Fruit fly (Drosophila melanogaster): ENCODE measurements around the gene CG15293.

The CG15293 gene

dm6 chr2L:14112192-14112591 lies 2.9 kb upstream of the CG15293 start:
- TF ChIP-seq CG15073 (GFP tag; optimal IDR thresholded peaks at IDR 0.05): no peak
- TF ChIP-seq Ets65A (GFP tag): peak; percentile 42
- TF ChIP-seq CTCF (GFP tag; optimal IDR thresholded peaks at IDR 0.05): peak; percentile 66
- TF ChIP-seq CG7963 (GFP tag; IDR thresholded peaks at IDR 0.05; ENCODE audit: partially characterized antibody): no peak

- TF ChIP-seq MBD-R2 (GFP tag; IDR thresholded peaks at IDR 0.05): no peak
- no peak for TF ChIP-seq TFAM (GFP tag; optimal IDR thresholded peaks at IDR 0.05)
- no peak for TF ChIP-seq lab (GFP tag; optimal IDR thresholded peaks at IDR 0.05)
- no peak for TF ChIP-seq shn (GFP tag; optimal IDR thresholded peaks at IDR 0.05)
- no peak for TF ChIP-seq tna (GFP tag; IDR thresholded peaks at IDR 0.05; ENCODE audit: partially characterized antibody)
- no peak for TF ChIP-seq CG2120 (GFP tag; optimal IDR thresholded peaks at IDR 0.05)
- no peak for TF ChIP-seq CG3847 (GFP tag; IDR thresholded peaks at IDR 0.05)
- TF ChIP-seq CG13775 (GFP tag; optimal IDR thresholded peaks at IDR 0.05): no peak
- TF ChIP-seq Myb (GFP tag; optimal IDR thresholded peaks at IDR 0.05): no peak
- no peak for TF ChIP-seq Ets65A (GFP tag)
- no peak for TF ChIP-seq amos (GFP tag; IDR thresholded peaks at IDR 0.05; ENCODE audit: partially characterized antibody)
- TF ChIP-seq Atf3 (GFP tag; optimal IDR thresholded peaks at IDR 0.05): no peak
- TF ChIP-seq CG8281 (tag; optimal IDR thresholded peaks at IDR 0.05): no peak
Measured at dm6 chr2L:14110639-14111038, 1.4 kb upstream of the CG15293 start, which contains the start of gene CG31769. Gene CG31769 (minus strand): TSS chr2L:14110739.

dm6 chr2L:14103790-14104189 lies 5.5 kb downstream of the CG15293 start, which contains the start of gene CG46301:
Gene CG46301 (plus strand): TSS chr2L:14104090.
- TF ChIP-seq CG11456 (GFP tag; IDR thresholded peaks at IDR 0.05) (0 out of 3 replicates have a peak, but pooled peaks have one; percentile 20), z (GFP tag; IDR thresholded peaks at IDR 0.05) (no peak)

DNA sequence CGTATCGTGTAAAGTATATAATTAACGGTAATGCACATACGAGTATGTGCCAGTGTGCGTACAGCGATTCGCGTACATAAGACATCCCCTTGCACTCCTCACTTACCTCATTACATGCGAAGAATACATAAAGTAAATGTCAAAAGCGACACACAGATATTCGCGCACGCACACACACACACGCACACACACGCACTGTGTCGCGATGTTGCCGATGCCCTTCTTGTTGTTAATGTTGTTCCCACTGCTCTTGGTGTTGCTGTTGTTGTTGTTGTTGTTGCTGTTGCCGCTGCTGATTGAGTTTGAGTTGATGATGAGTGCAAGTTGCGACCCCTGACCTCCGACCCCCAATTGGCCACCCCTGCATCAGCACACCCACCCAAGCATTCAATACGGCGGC lies 13.6 kb downstream of the CG15293 start:
- no peak for TF ChIP-seq unpg (GFP tag; optimal IDR thresholded peaks at IDR 0.05)
- no peak for TF ChIP-seq luna (GFP tag; optimal IDR thresholded peaks at IDR 0.05)
- peak; percentile 22 for TF ChIP-seq cg (GFP tag; optimal IDR thresholded peaks at IDR 0.05)
- no peak for TF ChIP-seq NfI (GFP tag; optimal IDR thresholded peaks at IDR 0.05)
- peak; percentile 13; the same call in 1 of the 2 replicates for TF ChIP-seq bbx (GFP tag; IDR thresholded peaks at IDR 0.05; ENCODE audit: partially characterized antibody)
- TF ChIP-seq pros (GFP tag; optimal IDR thresholded peaks at IDR 0.05): peak; percentile 34
- TF ChIP-seq Hr39 (optimal IDR thresholded peaks at IDR 0.05): peak; percentile 88
- peak; percentile 28 for TF ChIP-seq nerfin-1 (tag; optimal IDR thresholded peaks at IDR 0.05)

DNA sequence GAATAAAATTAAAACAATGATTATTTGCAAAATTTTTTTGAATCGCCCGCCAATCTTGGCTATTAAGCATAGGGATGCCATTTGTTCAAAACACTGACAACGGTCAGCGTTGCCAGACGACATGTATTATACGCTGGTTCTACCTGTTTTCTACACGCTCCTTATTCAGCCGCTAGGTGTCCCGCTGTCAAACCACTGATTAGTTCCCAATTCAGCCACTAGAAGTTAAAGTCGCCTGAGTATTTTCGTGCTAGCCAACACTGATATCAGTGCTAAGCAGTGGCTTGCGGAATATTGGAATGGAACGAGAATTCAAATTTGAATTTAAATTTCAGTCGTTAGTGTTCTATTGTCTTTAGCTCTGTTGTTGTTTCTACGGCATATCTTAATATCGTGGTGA lies 14.6 kb downstream of the CG15293 start:
- TF ChIP-seq gsb-n (tag; optimal IDR thresholded peaks at IDR 0.05): no peak
- no peak for TF ChIP-seq CG15073 (GFP tag; optimal IDR thresholded peaks at IDR 0.05)
- no peak for TF ChIP-seq CG9797 (GFP tag; optimal IDR thresholded peaks at IDR 0.05)
- no peak for TF ChIP-seq schlank (tag; optimal IDR thresholded peaks at IDR 0.05)
- peak; percentile 2 for TF ChIP-seq ab (GFP tag; optimal IDR thresholded peaks at IDR 0.05)
- no peak for TF ChIP-seq crc (GFP tag; optimal IDR thresholded peaks at IDR 0.05)
- TF ChIP-seq CG6654 (GFP tag; optimal IDR thresholded peaks at IDR 0.05): no peak
- no peak for TF ChIP-seq tll (GFP tag; optimal IDR thresholded peaks at IDR 0.05)
- TF ChIP-seq Sox102F (GFP tag; optimal IDR thresholded peaks at IDR 0.05): no peak
- TF ChIP-seq lbe (GFP tag; optimal IDR thresholded peaks at IDR 0.05): no peak
- TF ChIP-seq BtbVII (GFP tag; optimal IDR thresholded peaks at IDR 0.05): no peak
- TF ChIP-seq klu (GFP tag; IDR thresholded peaks at IDR 0.05): no peak; the same call in 1 of the 2 replicates
- TF ChIP-seq CG6765 (GFP tag; optimal IDR thresholded peaks at IDR 0.05): no peak
- peak; percentile 95 for TF ChIP-seq pfk (GFP tag; optimal IDR thresholded peaks at IDR 0.05)
- TF ChIP-seq CG10431 (GFP tag; optimal IDR thresholded peaks at IDR 0.05): no peak
- peak; percentile 4 for TF ChIP-seq pnt (GFP tag; optimal IDR thresholded peaks at IDR 0.05)
- no peak for TF ChIP-seq jing (GFP tag; optimal IDR thresholded peaks at IDR 0.05)
- peak; percentile 67 for TF ChIP-seq CG14667 (GFP tag; IDR thresholded peaks at IDR 0.05)
- TF ChIP-seq ERR (GFP tag; optimal IDR thresholded peaks at IDR 0.05): no peak
- no peak for TF ChIP-seq fu2 (GFP tag; optimal IDR thresholded peaks at IDR 0.05)
- TF ChIP-seq Atf6 (GFP tag; IDR thresholded peaks at IDR 0.05): no peak
